Fruit fly (Drosophila melanogaster) whole organism, wandering third instar larva: ENCODE measurements around the gene Jon66Cii.

Experiments
- Dfd ChIP-seq: fragments of >200 bp; optimal IDR thresholded peaks from 2 replicates; lab custom pipeline; 2017; ENCODE audit warnings: missing biosample characterization, missing genetic modification characterization
- N ChIP-seq: fragments of >200 bp; optimal IDR thresholded peaks from 2 replicates; lab custom pipeline; 2018; ENCODE audit warnings: missing biosample characterization, missing external identifiers, missing genetic modification characterization
- Sp1 ChIP-seq: fragments of 200-800 bp; sonication (Bioruptor generic); optimal IDR thresholded peaks from 3 replicates; lab custom pipeline; 2019; ENCODE audit warnings: missing biosample characterization, mild to moderate bottlenecking, missing genetic modification characterization, moderate library complexity
- dsf ChIP-seq: sonication (Bioruptor generic); optimal IDR thresholded peaks from 2 replicates; lab custom pipeline; 2016; ENCODE audit warnings: missing biosample characterization, missing genetic modification characterization, borderline replicate concordance
- lola ChIP-seq: fragments of >200 bp; optimal IDR thresholded peaks from 2 replicates; lab custom pipeline; 2017; ENCODE audit warnings: missing biosample characterization, missing genetic modification characterization
- usp ChIP-seq: fragments of >200 bp; optimal IDR thresholded peaks from 2 replicates; lab custom pipeline; 2017; ENCODE audit warnings: missing biosample characterization, missing genetic modification characterization

DNA sequence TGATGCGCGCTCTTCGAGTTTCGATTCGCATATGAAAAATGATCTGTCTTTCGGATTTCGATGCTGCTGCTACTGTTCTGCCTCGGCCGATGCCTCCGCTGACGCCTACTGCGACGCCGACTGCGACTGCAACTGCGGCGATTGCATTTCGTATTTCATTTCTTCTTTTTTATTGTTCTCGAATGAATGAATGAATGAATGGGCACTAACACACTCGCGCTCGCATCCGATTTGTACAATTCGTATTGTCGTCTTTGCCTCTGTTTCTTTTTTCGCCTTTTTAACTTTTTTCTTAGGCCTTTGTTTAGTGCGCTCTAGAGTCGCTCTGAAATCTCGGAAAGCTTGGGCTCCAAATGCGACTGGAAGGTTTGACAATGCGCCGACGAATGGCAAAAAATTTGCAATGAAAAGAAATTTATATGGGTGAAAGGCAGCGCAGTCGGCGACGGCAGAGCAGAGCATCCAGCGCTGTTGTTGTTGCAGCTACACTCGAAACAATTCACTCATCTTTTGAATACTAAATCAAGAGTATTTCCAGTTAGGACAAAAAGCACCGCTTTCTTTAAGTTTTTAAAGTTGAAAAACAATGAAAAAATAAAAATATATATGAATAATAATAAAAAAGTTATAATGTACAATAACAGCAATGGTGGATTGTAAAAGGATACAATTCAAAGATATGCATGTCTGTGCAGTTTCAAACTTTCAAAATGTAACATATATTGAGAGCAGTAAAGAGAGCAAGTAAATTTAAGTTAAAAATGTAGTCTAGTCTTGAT lies 28.5 kb upstream of the Jon66Cii start, which contains the start of gene CG32354:
- TF ChIP-seq Sp1 (GFP tag; lab: Kevin White, UChicago) (no peak), N (GFP tag; lab: Kevin White, UChicago) (no peak), Dfd (GFP tag; lab: Kevin White, UChicago) (no peak), lola (GFP tag; lab: Kevin White, UChicago) (no peak), usp (GFP tag; lab: Kevin White, UChicago) (no peak), dsf (GFP tag; lab: Kevin White, UChicago) (no peak)
